Worm (Caenorhabditis elegans): ENCODE results near the gene nhr-10.

DNA sequence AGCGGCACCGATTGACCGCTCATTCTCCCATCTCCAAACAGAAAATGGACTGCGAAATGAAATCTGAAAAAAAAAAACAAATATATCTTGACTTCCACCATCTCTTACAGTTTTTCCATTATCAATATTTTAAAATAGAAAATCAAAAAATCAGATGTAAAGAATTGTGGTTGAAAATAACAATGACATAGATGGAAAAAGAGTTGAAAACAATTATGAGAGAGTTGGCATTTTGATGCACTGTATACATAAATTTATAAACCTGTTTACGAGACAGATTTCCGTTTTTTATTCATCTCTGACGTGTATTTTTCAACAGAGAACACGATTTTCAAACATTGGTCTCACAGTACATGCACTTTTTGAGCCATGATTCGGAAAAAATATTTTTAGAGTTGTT lies 34.5 kb downstream of the nhr-10 start, which contains the start of gene ZK418.7:
- no peak for TF ChIP-seq egrh-3 (GFP tag; IDR thresholded peaks at IDR 0.05)
- TF ChIP-seq sdz-38 (tag; optimal IDR thresholded peaks at IDR 0.05) = no peak
- no peak for TF ChIP-seq ztf-22 (GFP tag; optimal IDR thresholded peaks at IDR 0.05)

Measured in whole organism, young adult.